Fruit fly (Drosophila melanogaster) whole organism, embryonic: ENCODE data around the gene CG14664.
A peak's percentile ranks its signal among the peaks of the same experiment; 100 is the strongest.

Experiments
- CG10147 ChIP-seq: fragments of 200-800 bp; sonication (Bioruptor generic); optimal IDR thresholded peaks from 2 replicates; lab custom pipeline; 2019; ENCODE audit warnings: missing biosample characterization, mild to moderate bottlenecking, missing genetic modification characterization, moderate library complexity
- CG10654 ChIP-seq: fragments of 200-800 bp; sonication (Bioruptor generic); optimal IDR thresholded peaks from 2 replicates; lab custom pipeline; 2016; ENCODE audit warnings: missing biosample characterization, missing genetic modification characterization
- CG12071 ChIP-seq: fragments of 200-800 bp; sonication (Bioruptor generic); optimal IDR thresholded peaks from 3 replicates; lab custom pipeline; 2018; ENCODE audit warnings: missing biosample characterization, mild to moderate bottlenecking, missing genetic modification characterization
- CG1233 ChIP-seq: fragments of 200-800 bp; sonication (Bioruptor generic); optimal IDR thresholded peaks from 4 replicates; lab custom pipeline; 2018; ENCODE audit warnings: missing biosample characterization, mild to moderate bottlenecking, missing genetic modification characterization
- CG12391 ChIP-seq: fragments of 200-800 bp; sonication (Bioruptor generic); optimal IDR thresholded peaks from 3 replicates; lab custom pipeline; 2018; ENCODE audit warnings: missing biosample characterization, mild to moderate bottlenecking, missing genetic modification characterization, moderate library complexity
- CG14965 ChIP-seq: fragments of 200-800 bp; sonication (Bioruptor generic); optimal IDR thresholded peaks from 2 replicates; lab custom pipeline; 2016; ENCODE audit warnings: missing biosample characterization, missing genetic modification characterization, borderline replicate concordance
- CG1529 ChIP-seq: fragments of 200-800 bp; sonication (Bioruptor generic); optimal IDR thresholded peaks from 3 replicates; lab custom pipeline; 2018; ENCODE audit warnings: missing biosample characterization, missing genetic modification characterization
- CG18262 ChIP-seq: fragments of 200-800 bp; optimal IDR thresholded peaks from 3 replicates; lab custom pipeline; 2019; ENCODE audit warnings: missing biosample characterization, mild to moderate bottlenecking, missing genetic modification characterization, moderate library complexity
- CG1832 ChIP-seq: fragments of 200-800 bp; sonication (Bioruptor generic); optimal IDR thresholded peaks from 2 replicates; lab custom pipeline; 2017; ENCODE audit warnings: missing biosample characterization, mild to moderate bottlenecking, missing genetic modification characterization, inconsistent platforms
- CG18599 ChIP-seq: fragments of 200-800 bp; sonication (Bioruptor generic); optimal IDR thresholded peaks from 3 replicates; lab custom pipeline; 2017; ENCODE audit warnings: missing biosample characterization, missing genetic modification characterization, mild to moderate bottlenecking, moderate library complexity, missing genetic modification reagents
- CG2129 ChIP-seq: fragments of 200-800 bp; sonication (Bioruptor generic); IDR thresholded peaks from 2 replicates; pipeline ENCODE4 v1.3.6; 2022; ENCODE audit warnings: missing biosample characterization, missing genetic modification characterization; ENCODE audit not compliant: partially characterized antibody
- CG30403 ChIP-seq: fragments of 200-800 bp; sonication (Bioruptor generic); optimal IDR thresholded peaks from 3 replicates; lab custom pipeline; 2016; ENCODE audit warnings: missing biosample characterization, missing genetic modification characterization
- CG31365 ChIP-seq: fragments of 200-800 bp; sonication (Bioruptor generic); optimal IDR thresholded peaks from 2 replicates; lab custom pipeline; 2018; ENCODE audit warnings: missing biosample characterization, mild to moderate bottlenecking, missing genetic modification characterization
- CG32767 ChIP-seq: fragments of 200-800 bp; sonication (Bioruptor generic); IDR thresholded peaks from 2 replicates; pipeline ENCODE4 v1.3.6; 2022; ENCODE audit warnings: missing biosample characterization, missing genetic modification characterization
- CG4282 ChIP-seq: fragments of 200-800 bp; sonication (Bioruptor generic); optimal IDR thresholded peaks from 2 replicates; lab custom pipeline; 2016; ENCODE audit warnings: missing biosample characterization, missing genetic modification characterization
- CG6175 ChIP-seq: fragments of 200-800 bp; sonication (Bioruptor generic); IDR thresholded peaks from 3 replicates; pipeline ENCODE4 v1.3.6; 2022; ENCODE audit warnings: missing biosample characterization, missing genetic modification characterization
- CG6683 ChIP-seq: fragments of 200-800 bp; sonication (Bioruptor generic); optimal IDR thresholded peaks from 2 replicates; lab custom pipeline; 2017; ENCODE audit warnings: missing biosample characterization, mild to moderate bottlenecking, missing genetic modification characterization, missing genetic modification reagents
- CG7928 ChIP-seq: fragments of 200-800 bp; sonication (Bioruptor generic); optimal IDR thresholded peaks from 2 replicates; lab custom pipeline; 2017; ENCODE audit warnings: missing biosample characterization, mild to moderate bottlenecking, missing genetic modification characterization
- CG8089 ChIP-seq: fragments of 200-800 bp; sonication (Bioruptor generic); optimal IDR thresholded peaks from 3 replicates; lab custom pipeline; 2016; ENCODE audit warnings: missing biosample characterization, missing genetic modification characterization
- CG8281 ChIP-seq: fragments of 200-800 bp; sonication (Bioruptor generic); optimal IDR thresholded peaks from 2 replicates; lab custom pipeline; 2018; ENCODE audit warnings: missing biosample characterization, mild to moderate bottlenecking, missing genetic modification characterization, moderate library complexity
- CG9876 ChIP-seq: fragments of 200-800 bp; sonication (Bioruptor generic); optimal IDR thresholded peaks from 2 replicates; lab custom pipeline; 2016; ENCODE audit warnings: missing biosample characterization, missing genetic modification characterization
- H15 ChIP-seq: fragments of 200-800 bp; sonication (Bioruptor generic); IDR thresholded peaks from 3 replicates; pipeline ENCODE4 v1.3.6; 2022; ENCODE audit warnings: missing biosample characterization, missing genetic modification characterization
- H2.0 ChIP-seq: fragments of 200-800 bp; sonication (Bioruptor generic); IDR thresholded peaks from 2 replicates; pipeline ENCODE4 v1.3.6; 2022; ENCODE audit warnings: missing biosample characterization, missing genetic modification characterization
- Hr51 ChIP-seq, 2 experiments: fragments of 200-800 bp; sonication (Bioruptor generic); optimal IDR thresholded peaks; 2 replicates in 1 of 2; 3 replicates in 1 of 2; lab custom pipeline; 2016 to 2018; ENCODE audit warnings: missing biosample characterization in 2 of 2, missing genetic modification characterization in 2 of 2, mild to moderate bottlenecking in 1 of 2, moderate library complexity in 1 of 2
- Jarid2 ChIP-seq: fragments of 200-800 bp; sonication (Bioruptor generic); optimal IDR thresholded peaks from 3 replicates; lab custom pipeline; 2017; ENCODE audit warnings: mild to moderate bottlenecking, missing biosample characterization, missing genetic modification reagents, missing genetic modification characterization
- NFAT ChIP-seq: fragments of 200-800 bp; sonication (Bioruptor generic); IDR thresholded peaks from 2 replicates; pipeline ENCODE4 v1.3.6; 2022; ENCODE audit warnings: missing biosample characterization, missing genetic modification characterization
- Ptx1 ChIP-seq: fragments of 200-800 bp; sonication (Bioruptor generic); IDR thresholded peaks from 2 replicates; pipeline ENCODE4 v1.3.6; 2022; ENCODE audit warnings: missing biosample characterization, missing genetic modification characterization
- Rfx ChIP-seq: fragments of 200-800 bp; sonication (Bioruptor generic); IDR thresholded peaks from 2 replicates; pipeline ENCODE4 v1.3.6; 2022; ENCODE audit warnings: missing biosample characterization, missing genetic modification characterization
- Rx ChIP-seq: fragments of 200-800 bp; sonication (Bioruptor generic); IDR thresholded peaks from 2 replicates; pipeline ENCODE4 v1.3.6; 2022; ENCODE audit warnings: missing biosample characterization, missing genetic modification characterization
- Spps ChIP-seq: fragments of 200-800 bp; sonication (Bioruptor generic); optimal IDR thresholded peaks from 2 replicates; lab custom pipeline; 2018; ENCODE audit warnings: missing biosample characterization, mild to moderate bottlenecking, missing genetic modification characterization
- Sry-δ ChIP-seq: fragments of 200-800 bp; sonication (Bioruptor generic); optimal IDR thresholded peaks from 2 replicates; lab custom pipeline; 2016; ENCODE audit warnings: missing biosample characterization, missing genetic modification characterization
- amos ChIP-seq: fragments of 200-800 bp; sonication (Bioruptor generic); IDR thresholded peaks from 2 replicates; pipeline ENCODE4 v1.3.6; 2022; ENCODE audit warnings: missing biosample characterization, missing genetic modification characterization; ENCODE audit not compliant: partially characterized antibody
- ap ChIP-seq: fragments of 200-800 bp; sonication (Bioruptor generic); IDR thresholded peaks from 2 replicates; pipeline ENCODE4 v1.3.6; 2022; ENCODE audit warnings: missing biosample characterization, missing genetic modification characterization
- bbx ChIP-seq: fragments of 200-800 bp; sonication (Bioruptor generic); IDR thresholded peaks from 2 replicates; pipeline ENCODE4 v1.3.6; 2022; ENCODE audit warnings: missing biosample characterization, missing genetic modification characterization; ENCODE audit not compliant: partially characterized antibody
- chm ChIP-seq: fragments of 200-800 bp; sonication (Bioruptor generic); IDR thresholded peaks from 2 replicates; pipeline ENCODE4 v1.3.6; 2022; ENCODE audit warnings: missing biosample characterization, missing genetic modification characterization
- gfzf ChIP-seq: fragments of 200-800 bp; sonication (Bioruptor generic); optimal IDR thresholded peaks from 2 replicates; lab custom pipeline; 2016; ENCODE audit warnings: missing biosample characterization, mild to moderate bottlenecking, missing genetic modification characterization, moderate library complexity
- jigr1 ChIP-seq: fragments of 200-800 bp; sonication (Bioruptor generic); IDR thresholded peaks from 3 replicates; pipeline ENCODE4 v1.3.6; 2022; ENCODE audit warnings: missing biosample characterization, missing genetic modification characterization
- lov ChIP-seq, 2 experiments: fragments of 200-800 bp in 1 of 2; fragments of >200 bp in 1 of 2; sonication (Bioruptor generic) in 1 of 2; IDR thresholded peaks in 1 of 2; optimal IDR thresholded peaks in 1 of 2; 2 replicates in 1 of 2; 3 replicates in 1 of 2; pipeline versions ENCODE4 v1.3.6 to Lab custom; 2017 to 2022; ENCODE audit warnings: missing biosample characterization in 1 of 2, missing genetic modification characterization in 1 of 2
- mld ChIP-seq: fragments of 200-800 bp; sonication (Bioruptor generic); IDR thresholded peaks from 3 replicates; pipeline ENCODE4 v1.3.6; 2022; ENCODE audit warnings: missing biosample characterization, missing genetic modification characterization; ENCODE audit not compliant: partially characterized antibody
- pum ChIP-seq: fragments of 200-800 bp; sonication (Bioruptor generic); optimal IDR thresholded peaks from 2 replicates; lab custom pipeline; 2016; ENCODE audit warnings: missing biosample characterization, missing genetic modification characterization
- sima ChIP-seq: fragments of 200-800 bp; sonication (Bioruptor generic); optimal IDR thresholded peaks from 2 replicates; lab custom pipeline; 2016; ENCODE audit warnings: missing biosample characterization, missing genetic modification characterization
- slbo ChIP-seq: fragments of 200-800 bp; sonication (Bioruptor generic); IDR thresholded peaks from 2 replicates; pipeline ENCODE4 v1.3.6; 2022; ENCODE audit warnings: missing biosample characterization, missing genetic modification characterization
- slp2 ChIP-seq: fragments of 200-800 bp; sonication (Bioruptor generic); optimal IDR thresholded peaks from 2 replicates; lab custom pipeline; 2016; ENCODE audit warnings: missing biosample characterization, missing genetic modification characterization
- tap ChIP-seq: fragments of 200-800 bp; optimal IDR thresholded peaks from 3 replicates; lab custom pipeline; 2019; ENCODE audit warnings: missing biosample characterization, mild to moderate bottlenecking, missing genetic modification characterization, moderate library complexity
- trem ChIP-seq: fragments of 200-800 bp; optimal IDR thresholded peaks from 3 replicates; lab custom pipeline; 2019; ENCODE audit warnings: missing biosample characterization, mild to moderate bottlenecking, missing genetic modification characterization, moderate library complexity
- usp ChIP-seq: fragments of >200 bp; optimal IDR thresholded peaks from 2 replicates; lab custom pipeline; 2017; ENCODE audit warnings: missing biosample characterization, missing genetic modification characterization
- wek ChIP-seq: fragments of 200-800 bp; sonication (Bioruptor generic); optimal IDR thresholded peaks from 3 replicates; lab custom pipeline; 2018; ENCODE audit warnings: missing biosample characterization, mild to moderate bottlenecking, missing genetic modification characterization, moderate library complexity

The CG14664 gene

DNA sequence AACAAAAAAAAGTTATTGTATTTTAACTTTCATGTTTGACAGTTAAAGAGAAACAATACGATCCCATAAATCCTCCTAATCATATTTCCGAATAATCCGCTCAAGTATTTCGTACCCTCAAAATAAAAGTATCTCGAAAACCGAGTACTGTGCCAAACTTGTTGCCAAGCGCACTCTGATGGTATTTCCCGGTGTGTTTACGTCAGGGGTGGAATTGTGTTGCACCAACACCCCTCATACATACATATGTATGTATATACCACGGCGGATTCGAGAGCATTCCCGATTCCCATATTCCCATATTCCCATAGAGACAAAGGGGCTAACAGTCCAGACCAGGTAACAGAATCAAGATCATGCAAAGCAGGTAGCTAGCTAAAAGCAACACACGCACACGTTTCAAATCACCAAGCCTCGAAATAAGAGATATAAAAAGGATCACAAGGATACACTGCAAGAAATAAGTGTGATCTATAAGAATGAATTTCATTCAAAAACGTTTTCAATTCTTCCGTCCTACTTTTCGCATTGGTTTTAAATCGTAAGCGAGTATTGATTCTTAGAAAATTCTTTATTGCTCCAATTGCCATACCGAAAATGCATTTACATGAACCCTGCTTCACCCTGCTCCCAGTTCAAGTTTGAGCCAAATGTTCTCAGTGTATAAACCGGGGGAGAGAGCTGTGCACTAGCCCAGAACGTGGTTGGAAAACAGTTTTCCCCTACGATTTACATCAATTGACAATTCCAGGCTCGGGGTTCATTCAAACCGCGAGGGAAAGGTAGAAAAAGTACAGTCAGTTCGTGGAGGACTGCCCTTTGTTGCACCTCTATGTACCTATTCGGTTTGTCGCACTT, 11.8 kb upstream of the CG14664 start (continued):
- TF ChIP-seq bbx (GFP tag; lab: Robert Waterston, UW): no peak
- peak; percentile 28; the same call in 1 of the 2 replicates for TF ChIP-seq Ptx1 (GFP tag; lab: Robert Waterston, UW)
- peak; percentile 32; the same call in 1 of the 2 replicates for TF ChIP-seq CG32767 (GFP tag; lab: Robert Waterston, UW)
- TF ChIP-seq Rx: peak; percentile 52; the same call in 1 of the 2 replicates
- TF ChIP-seq usp (GFP tag; lab: Kevin White, UChicago): no peak
- peak; percentile 84 for TF ChIP-seq Spps (tag; lab: Kevin White, UChicago)
- no peak for TF ChIP-seq CG6683 (GFP tag; lab: Kevin White, UChicago)
- TF ChIP-seq CG1529 (GFP tag; lab: Kevin White, UChicago): peak; percentile 70
- TF ChIP-seq H15 (GFP tag; lab: Robert Waterston, UW): peak; percentile 60; the same call in 1 of the 3 replicates
- peak; percentile 38 for TF ChIP-seq Sry-δ
- peak; percentile 92 for TF ChIP-seq trem (tag; lab: Kevin White, UChicago)
- TF ChIP-seq lov (optimal IDR thresholded peaks at IDR 0.05; lab: Kevin White, UChicago): peak; percentile 18
- TF ChIP-seq lov (GFP tag; IDR thresholded peaks at IDR 0.05; lab: Robert Waterston, UW): peak; percentile 82; the same call in 2 of the 3 replicates
- peak; percentile 24 for TF ChIP-seq CG8281 (tag; lab: Kevin White, UChicago)
- peak; percentile 95 for TF ChIP-seq CG18262 (tag; lab: Kevin White, UChicago)
- TF ChIP-seq CG8089 (GFP tag; lab: Kevin White, UChicago): peak; percentile 74
- peak; percentile 72 for TF ChIP-seq CG30403 (GFP tag; lab: Kevin White, UChicago)
- TF ChIP-seq CG31365 (tag; lab: Kevin White, UChicago): no peak
- peak; percentile 23 to 82 for TF ChIP-seq Hr51 (GFP tag; optimal IDR thresholded peaks at IDR 0.05; lab: Kevin White, UChicago)
- TF ChIP-seq mld (GFP tag; lab: Robert Waterston, UW): no peak
- TF ChIP-seq CG2129: no peak
- TF ChIP-seq CG18599 (GFP tag; lab: Kevin White, UChicago): peak; percentile 52
- peak; percentile 40; the same call in 1 of the 2 replicates for TF ChIP-seq ap (GFP tag; lab: Robert Waterston, UW)
- no peak for TF ChIP-seq CG10147 (GFP tag; lab: Kevin White, UChicago)
- TF ChIP-seq CG10654 (GFP tag; lab: Kevin White, UChicago): peak; percentile 52
- TF ChIP-seq gfzf (GFP tag; lab: Kevin White, UChicago): no peak
- no peak for TF ChIP-seq CG7928
- peak; percentile 82 for TF ChIP-seq slp2 (GFP tag; lab: Kevin White, UChicago)
- peak; percentile 6 for TF ChIP-seq CG9876
- no peak for TF ChIP-seq sima (GFP tag; lab: Kevin White, UChicago)
- no peak for TF ChIP-seq CG6175
- peak; percentile 41 for TF ChIP-seq CG14965 (GFP tag; lab: Kevin White, UChicago)
- TF ChIP-seq Rfx (GFP tag; lab: Robert Waterston, UW): no peak
- peak; percentile 28 for TF ChIP-seq CG4282 (GFP tag; lab: Kevin White, UChicago)
- TF ChIP-seq NFAT (GFP tag; lab: Robert Waterston, UW): no peak
- no peak for TF ChIP-seq amos (GFP tag; lab: Robert Waterston, UW)
- TF ChIP-seq pum (GFP tag; lab: Kevin White, UChicago): peak; percentile 85
- TF ChIP-seq slbo: no peak
- TF ChIP-seq Jarid2: peak; percentile 13
- peak; percentile 48 for TF ChIP-seq tap (tag; lab: Kevin White, UChicago)
- TF ChIP-seq CG12071 (GFP tag; lab: Kevin White, UChicago): no peak
- TF ChIP-seq H2.0 (GFP tag; lab: Robert Waterston, UW): peak; percentile 37; the same call in 1 of the 2 replicates
- no peak for TF ChIP-seq CG1832 (GFP tag; lab: Kevin White, UChicago)
- no peak for TF ChIP-seq jigr1 (GFP tag; lab: Robert Waterston, UW)
- TF ChIP-seq chm (GFP tag; lab: Robert Waterston, UW): peak; percentile 60; the same call in 1 of the 2 replicates
- peak; percentile 87 for TF ChIP-seq CG12391 (tag; lab: Kevin White, UChicago)
- TF ChIP-seq CG1233 (GFP tag; lab: Kevin White, UChicago): peak; percentile 82
- TF ChIP-seq wek: peak; percentile 46
